Fruit fly (Drosophila melanogaster): ENCODE measurements around the gene Past1.

Past1 gene

dm6 chr3R:12727944-12728649, 31.0 kb downstream of the Past1 start (continued):
- TF ChIP-seq Trl (optimal IDR thresholded peaks at IDR 0.05) (no peak), Trl (GFP tag; optimal IDR thresholded peaks at IDR 0.05) (no peak), CHES-1-like (GFP tag; optimal IDR thresholded peaks at IDR 0.05) (no peak), CG10267 (tag; optimal IDR thresholded peaks at IDR 0.05) (no peak), Atf-2 (GFP tag; optimal IDR thresholded peaks at IDR 0.05) (no peak), run (tag; optimal IDR thresholded peaks at IDR 0.05) (no peak), hth (optimal IDR thresholded peaks at IDR 0.05) (no peak), Bgb (GFP tag; IDR thresholded peaks at IDR 0.05; ENCODE audit: partially characterized antibody) (no peak), wek (GFP tag; optimal IDR thresholded peaks at IDR 0.05) (no peak), sug (tag; optimal IDR thresholded peaks at IDR 0.05) (no peak), dan (GFP tag; IDR thresholded peaks at IDR 0.05) (no peak), pho (GFP tag; optimal IDR thresholded peaks at IDR 0.05) (no peak), CG6791 (GFP tag; IDR thresholded peaks at IDR 0.05; ENCODE audit: partially characterized antibody) (no peak), CG7987 (GFP tag; optimal IDR thresholded peaks at IDR 0.05) (no peak), luna (GFP tag; optimal IDR thresholded peaks at IDR 0.05) (no peak), CG18619 (GFP tag; optimal IDR thresholded peaks at IDR 0.05) (peak; percentile 21), CG7271 (tag; optimal IDR thresholded peaks at IDR 0.05) (no peak), CG7372 (GFP tag; IDR thresholded peaks at IDR 0.05) (no peak), ftz-f1 (GFP tag; optimal IDR thresholded peaks at IDR 0.05) (no peak), sqz (GFP tag; optimal IDR thresholded peaks at IDR 0.05) (no peak), vfl (GFP tag; optimal IDR thresholded peaks at IDR 0.05) (no peak), CG13775 (GFP tag; optimal IDR thresholded peaks at IDR 0.05) (no peak), Lhr (GFP tag; optimal IDR thresholded peaks at IDR 0.05) (no peak), Fer1 (GFP tag; optimal IDR thresholded peaks at IDR 0.05) (peak; percentile 47), CG7745 (tag; optimal IDR thresholded peaks at IDR 0.05) (no peak), Opbp (GFP tag; IDR thresholded peaks at IDR 0.05; ENCODE audit: partially characterized antibody) (no peak), CG2889 (GFP tag; IDR thresholded peaks at IDR 0.05) (0 out of 3 replicates have a peak, but pooled peaks have one; percentile 42), CG15011 (GFP tag; optimal IDR thresholded peaks at IDR 0.05) (no peak), Abd-B (GFP tag; optimal IDR thresholded peaks at IDR 0.05) (no peak), caup (GFP tag; optimal IDR thresholded peaks at IDR 0.05; ENCODE audit: severe bottlenecking) (no peak), mam (GFP tag; optimal IDR thresholded peaks at IDR 0.05) (peak; percentile 31), Med (GFP tag) (peak; percentile 71), CG15601 (tag; optimal IDR thresholded peaks at IDR 0.05) (no peak), fru (optimal IDR thresholded peaks at IDR 0.05) (no peak), CG2678 (tag; optimal IDR thresholded peaks at IDR 0.05) (peak; percentile 36), CG4617 (GFP tag; optimal IDR thresholded peaks at IDR 0.05; ENCODE audit: borderline replicate concordance) (no peak), CG10462 (GFP tag; optimal IDR thresholded peaks at IDR 0.05) (no peak), Optix (GFP tag; IDR thresholded peaks at IDR 0.05) (peak; percentile 44; the same call in 1 of the 3 replicates), gt (GFP tag; IDR thresholded peaks at IDR 0.05) (no peak), CG6175 (GFP tag; IDR thresholded peaks at IDR 0.05) (no peak), CG13287 (GFP tag; IDR thresholded peaks at IDR 0.05; ENCODE audit: partially characterized antibody) (no peak), sr (GFP tag; IDR thresholded peaks at IDR 0.05) (no peak), CG8290 (GFP tag; optimal IDR thresholded peaks at IDR 0.05) (no peak), CG8290 (tag; optimal IDR thresholded peaks at IDR 0.05) (peak in 1 of 2 experiments; percentile 75), onecut (GFP tag; IDR thresholded peaks at IDR 0.05) (peak; percentile 22; the same call in 1 of the 2 replicates), pan (optimal IDR thresholded peaks at IDR 0.05) (no peak), pan (GFP tag; optimal IDR thresholded peaks at IDR 0.05 in 1 of 2, IDR thresholded peaks at IDR 0.05 in 1 of 2) (peak in 1 of 2 experiments; percentile 62), CG9876 (GFP tag; optimal IDR thresholded peaks at IDR 0.05) (no peak), MTF-1 (GFP tag; optimal IDR thresholded peaks at IDR 0.05; ENCODE audit: borderline replicate concordance) (no peak), H15 (GFP tag; IDR thresholded peaks at IDR 0.05) (peak; percentile 34; the same call in 1 of the 3 replicates), CG30403 (GFP tag; optimal IDR thresholded peaks at IDR 0.05) (peak; percentile 17)

All from whole organism, embryonic.